Worm (Caenorhabditis elegans) whole organism, mixed stage, embryonic: ENCODE measurements around the gene ZC404.1.

Experiments used
- ces-1 ChIP-seq: fragments of 150-350 bp; optimal IDR thresholded peaks from 2 replicates; lab custom pipeline; 2014; ENCODE audit warnings: missing biosample characterization, missing genetic modification reagents, missing genetic modification characterization
- flh-1 ChIP-seq: fragments of 200-800 bp; sonication (Bioruptor generic); optimal IDR thresholded peaks from 2 replicates; lab custom pipeline; 2018; ENCODE audit warnings: mild to moderate bottlenecking, missing genetic modification characterization, moderate library complexity, missing compliant biosample characterization
- lin-32 ChIP-seq: fragments of 200-800 bp; sonication (Bioruptor generic); optimal IDR thresholded peaks from 2 replicates; lab custom pipeline; 2018; ENCODE audit warnings: mild to moderate bottlenecking, missing genetic modification characterization, missing compliant biosample characterization
- lsy-2 ChIP-seq: fragments of 150-350 bp; optimal IDR thresholded peaks from 2 replicates; lab custom pipeline; 2014; ENCODE audit warnings: missing biosample characterization, missing genetic modification characterization
- nhr-237 ChIP-seq: fragments of 150-350 bp; optimal IDR thresholded peaks from 2 replicates; lab custom pipeline; 2014; ENCODE audit warnings: missing biosample characterization, missing genetic modification characterization
- pha-4 ChIP-seq: fragments of 150-350 bp; optimal IDR thresholded peaks from 2 replicates; lab custom pipeline; 2018; ENCODE audit warnings: missing biosample characterization, missing genetic modification reagents, missing genetic modification characterization
- unc-62 ChIP-seq: fragments of 150-350 bp; optimal IDR thresholded peaks from 2 replicates; lab custom pipeline; 2014; ENCODE audit warnings: missing biosample characterization, missing genetic modification reagents, missing genetic modification characterization

DNA sequence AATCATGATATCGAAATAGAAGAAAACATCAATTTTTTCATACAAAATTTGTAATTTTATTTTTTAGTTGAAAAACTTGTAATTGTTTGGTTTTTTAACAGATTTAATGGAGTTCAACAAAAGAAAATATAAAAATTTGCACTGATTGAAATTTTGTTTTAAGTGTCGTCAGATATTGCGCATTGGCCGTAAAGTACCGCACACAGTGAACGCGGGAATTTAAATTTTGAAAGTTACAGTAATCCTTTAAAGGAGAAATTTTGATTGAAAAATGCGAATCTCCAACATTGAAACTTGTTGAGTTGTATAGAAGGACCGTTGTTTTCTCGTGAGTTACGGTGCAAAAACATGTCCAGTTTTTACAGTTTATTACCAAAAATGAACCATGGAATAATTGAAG, 1.0 kb upstream of the ZC404.1 start:
- no peak for TF ChIP-seq pha-4 (tag; lab: Kevin White, UChicago)
- no peak for TF ChIP-seq nhr-237 (tag; lab: Kevin White, UChicago)
- TF ChIP-seq flh-1 (GFP tag; lab: Kevin White, UChicago) = no peak
- TF ChIP-seq lsy-2 = no peak
- TF ChIP-seq unc-62 = no peak
- no peak for TF ChIP-seq ces-1 (GFP tag; lab: Kevin White, UChicago)
- TF ChIP-seq lin-32 (GFP tag; lab: Kevin White, UChicago) = no peak
